Fruit fly (Drosophila melanogaster): ENCODE measurements around the gene bdl.
A peak's percentile ranks its signal among the peaks of the same experiment; 100 is the strongest.

Gene bdl

dm6 chr2L:4332583-4332961 is 8.2 kb downstream of the bdl start:
- TF ChIP-seq lola (GFP tag; optimal IDR thresholded peaks at IDR 0.05) (no peak), crc (GFP tag; optimal IDR thresholded peaks at IDR 0.05) (no peak), pb (GFP tag; optimal IDR thresholded peaks at IDR 0.05) (no peak), exex (tag; optimal IDR thresholded peaks at IDR 0.05) (peak; percentile 56), Ets97D (GFP tag; optimal IDR thresholded peaks at IDR 0.05) (no peak), eve (GFP tag; optimal IDR thresholded peaks at IDR 0.05) (peak in 1 of 2 experiments; percentile 77), vnd (GFP tag; IDR thresholded peaks at IDR 0.05; ENCODE audit: partially characterized antibody) (no peak), so (GFP tag; IDR thresholded peaks at IDR 0.05) (no peak), trem (tag; optimal IDR thresholded peaks at IDR 0.05) (no peak), mirr (GFP tag; optimal IDR thresholded peaks at IDR 0.05) (peak; percentile 61), CG34422 (GFP tag; IDR thresholded peaks at IDR 0.05) (no peak), slbo (GFP tag; IDR thresholded peaks at IDR 0.05) (no peak), danr (GFP tag; IDR thresholded peaks at IDR 0.05) (no peak), nmo (GFP tag; optimal IDR thresholded peaks at IDR 0.05) (no peak), GATAe (GFP tag; conservative IDR thresholded peaks at IDR 0.05) (peak; percentile 57), zen2 (GFP tag; IDR thresholded peaks at IDR 0.05; ENCODE audit: partially characterized antibody) (no peak), gce (GFP tag; IDR thresholded peaks at IDR 0.05) (no peak), crol (GFP tag; IDR thresholded peaks at IDR 0.05) (peak; percentile 71), kay (GFP tag; optimal IDR thresholded peaks at IDR 0.05) (peak; percentile 46)

dm6 chr2L:4332962-4333757 is 8.8 kb downstream of the bdl start:
- TF ChIP-seq Nf-YA (GFP tag; IDR thresholded peaks at IDR 0.05) (peak; percentile 58; the same call in 1 of the 2 replicates), CG8281 (tag; optimal IDR thresholded peaks at IDR 0.05) (peak; percentile 87), dati (GFP tag; IDR thresholded peaks at IDR 0.05) (peak; percentile 68), CG7357 (GFP tag; IDR thresholded peaks at IDR 0.05) (peak; percentile 54), CG13894 (tag; optimal IDR thresholded peaks at IDR 0.05) (peak; percentile 59), CG4404 (GFP tag; IDR thresholded peaks at IDR 0.05) (peak; percentile 61), shn (GFP tag; optimal IDR thresholded peaks at IDR 0.05) (peak; percentile 67), bbx (GFP tag; IDR thresholded peaks at IDR 0.05; ENCODE audit: partially characterized antibody) (peak; percentile 31; the same call in 1 of the 2 replicates), CG5180 (GFP tag; optimal IDR thresholded peaks at IDR 0.05) (peak; percentile 44), Myb (GFP tag; optimal IDR thresholded peaks at IDR 0.05) (peak; percentile 75), ato (GFP tag; IDR thresholded peaks at IDR 0.05; ENCODE audit: partially characterized antibody) (no peak), CG11247 (GFP tag; IDR thresholded peaks at IDR 0.05) (peak; percentile 59), org-1 (GFP tag; optimal IDR thresholded peaks at IDR 0.05) (peak; percentile 69), exex (tag; optimal IDR thresholded peaks at IDR 0.05) (peak; percentile 46), hb (GFP tag; IDR thresholded peaks at IDR 0.05; ENCODE audit: partially characterized antibody) (no peak), twi (tag; optimal IDR thresholded peaks at IDR 0.05) (peak; percentile 11), D19A (tag; optimal IDR thresholded peaks at IDR 0.05) (peak; percentile 71), CG10959 (GFP tag; IDR thresholded peaks at IDR 0.05) (peak; percentile 74), nom (GFP tag; optimal IDR thresholded peaks at IDR 0.05) (peak; percentile 92), E2f1 (GFP tag; IDR thresholded peaks at IDR 0.05) (peak; percentile 76), Mad (GFP tag; optimal IDR thresholded peaks at IDR 0.05) (peak; percentile 48), CG1233 (GFP tag; optimal IDR thresholded peaks at IDR 0.05) (peak; percentile 78), croc (GFP tag; conservative IDR thresholded peaks at IDR 0.05) (peak; percentile 62), CG3726 (GFP tag; IDR thresholded peaks at IDR 0.05) (peak; percentile 90), tup (GFP tag; optimal IDR thresholded peaks at IDR 0.05) (peak; percentile 52), pfk (GFP tag; optimal IDR thresholded peaks at IDR 0.05) (peak; percentile 64), CG6765 (GFP tag; optimal IDR thresholded peaks at IDR 0.05) (peak; percentile 64), gt (GFP tag; IDR thresholded peaks at IDR 0.05) (peak; percentile 60), CG10543 (GFP tag; optimal IDR thresholded peaks at IDR 0.05) (peak; percentile 82), CG32772 (GFP tag; IDR thresholded peaks at IDR 0.05) (peak; percentile 80), CG31388 (GFP tag; optimal IDR thresholded peaks at IDR 0.05) (peak; percentile 32)

Data from whole organism, embryonic.